Worm (Caenorhabditis elegans): Measurements from ENCODE around the gene mdh-1.

- no peak for TF ChIP-seq ztf-29 (GFP tag; IDR thresholded peaks at IDR 0.05)
- no peak for TF ChIP-seq klf-2 (GFP tag; conservative IDR thresholded peaks at IDR 0.05)
- TF ChIP-seq ref-1 (GFP tag; conservative IDR thresholded peaks at IDR 0.05), result no peak
- no peak for TF ChIP-seq tab-1 (GFP tag; IDR thresholded peaks at IDR 0.05)
- TF ChIP-seq cog-1 (tag; optimal IDR thresholded peaks at IDR 0.05), result no peak
- no peak for TF ChIP-seq ztf-23 (GFP tag; IDR thresholded peaks at IDR 0.05)
Observed at ce11 chrV:6517305-6518224, 1.2 kb upstream of the mdh-1 start.

Measured in whole organism, midembryonic.